Worm (Caenorhabditis elegans) whole organism, young adult: ENCODE measurements around the gene F59A6.4.

Experiments used
- B0019.2 ChIP-seq: fragments of 200-800 bp; sonication (Bioruptor generic); conservative IDR thresholded peaks from 2 replicates; pipeline ENCODE4 v1.3.6; 2022; ENCODE audit warnings: missing genetic modification reagents, missing genetic modification characterization, missing compliant biosample characterization
- ZK185.1 ChIP-seq: sonication (generic microtip); optimal IDR thresholded peaks from 2 replicates; lab custom pipeline; 2016; ENCODE audit warnings: mild to moderate bottlenecking, missing genetic modification characterization, missing compliant biosample characterization; ENCODE audit not compliant: poor library complexity, severe bottlenecking
- ama-1 ChIP-seq, 3 experiments: fragments of 150-350 bp in 1 of 3; sonication (generic microtip) in 2 of 3; optimal IDR thresholded peaks; 2 replicates each; lab custom pipeline; 2014 to 2018; ENCODE audit warnings: missing biosample characterization in 2 of 3, missing genetic modification characterization in 2 of 3, missing genetic modification reagents in 2 of 3
- athp-1 ChIP-seq: sonication (generic microtip); optimal IDR thresholded peaks from 2 replicates; lab custom pipeline; 2017; ENCODE audit warnings: mild to moderate bottlenecking, missing genetic modification characterization, missing compliant biosample characterization
- ccch-3 ChIP-seq: fragments of 200-800 bp; sonication (Bioruptor generic); optimal IDR thresholded peaks from 2 replicates; lab custom pipeline; 2018; ENCODE audit warnings: mild to moderate bottlenecking, missing genetic modification characterization, missing compliant biosample characterization
- ceh-91 ChIP-seq: fragments of 200-800 bp; sonication (Bioruptor generic); IDR thresholded peaks from 2 replicates; pipeline ENCODE4 v1.3.6; 2022; ENCODE audit warnings: missing genetic modification reagents, missing genetic modification characterization, missing compliant biosample characterization
- hrde-1 ChIP-seq: sonication (generic microtip); optimal IDR thresholded peaks from 2 replicates; lab custom pipeline; 2016; ENCODE audit warnings: missing genetic modification characterization, mild to moderate bottlenecking, missing compliant biosample characterization, moderate library complexity, missing genotype, missing genetic modification reagents, borderline replicate concordance
- lin-26 ChIP-seq: fragments of 200-800 bp; sonication (Bioruptor generic); IDR thresholded peaks from 2 replicates; pipeline ENCODE4 v1.3.6; 2022; ENCODE audit warnings: missing genetic modification reagents, missing genetic modification characterization, missing compliant biosample characterization
- sea-2 ChIP-seq: fragments of 200-800 bp; sonication (Bioruptor generic); IDR thresholded peaks from 2 replicates; pipeline ENCODE4 v1.3.6; 2022; ENCODE audit warnings: missing genetic modification characterization, missing compliant biosample characterization
- snpc-1.1 ChIP-seq: sonication (generic microtip); optimal IDR thresholded peaks from 2 replicates; lab custom pipeline; 2017; ENCODE audit warnings: missing genetic modification characterization, mild to moderate bottlenecking, missing compliant biosample characterization, antibody characterized with exemption, moderate library complexity, missing genotype, missing genetic modification reagents; ENCODE audit not compliant: insufficient read depth
- snpc-3.4 ChIP-seq: sonication (generic microtip); optimal IDR thresholded peaks from 2 replicates; lab custom pipeline; 2017; ENCODE audit warnings: missing genetic modification characterization, mild to moderate bottlenecking, missing compliant biosample characterization, antibody characterized with exemption, moderate library complexity, missing genotype, missing genetic modification reagents
- somi-1 ChIP-seq: fragments of 200-800 bp; sonication (Bioruptor generic); optimal IDR thresholded peaks from 2 replicates; lab custom pipeline; 2018; ENCODE audit warnings: mild to moderate bottlenecking, missing genetic modification characterization, missing compliant biosample characterization
- unc-62 ChIP-seq: fragments of 150-350 bp; optimal IDR thresholded peaks from 2 replicates; lab custom pipeline; 2014; ENCODE audit warnings: missing biosample characterization, missing genetic modification reagents, missing genetic modification characterization

- TF ChIP-seq ama-1 (optimal IDR thresholded peaks at IDR 0.05; lab: Kevin White, UChicago) = no peak
- TF ChIP-seq ama-1 (GFP tag; optimal IDR thresholded peaks at IDR 0.05; lab: Kevin White, UChicago) = no peak
- TF ChIP-seq hrde-1 (tag; lab: Kevin White, UChicago) = no peak
- no peak for TF ChIP-seq ZK185.1
- TF ChIP-seq athp-1 (tag; lab: Kevin White, UChicago) = no peak
- no peak for TF ChIP-seq lin-26 (GFP tag; lab: Robert Waterston, UW)
- TF ChIP-seq B0019.2 (GFP tag; lab: Robert Waterston, UW) = no peak
- TF ChIP-seq snpc-1.1 = no peak
- no peak for TF ChIP-seq snpc-3.4 (tag; lab: Kevin White, UChicago)
- no peak for TF ChIP-seq ccch-3 (GFP tag; lab: Kevin White, UChicago)
- peak; percentile 37 for TF ChIP-seq unc-62 (GFP tag; lab: Kevin White, UChicago)
- no peak for TF ChIP-seq ceh-91 (GFP tag; lab: Robert Waterston, UW)
- TF ChIP-seq somi-1 (GFP tag; lab: Kevin White, UChicago) = no peak
- no peak for TF ChIP-seq sea-2 (GFP tag; lab: Robert Waterston, UW)
Observed at ce11 chrII:5049249-5049648, 44.4 kb downstream of the F59A6.4 start.
